Worm (Caenorhabditis elegans) whole organism, L4/young adult: ENCODE measurements around the gene nphp-4.

Source experiments
- W03F9.2 ChIP-seq: fragments of 150-350 bp; optimal IDR thresholded peaks from 2 replicates; lab custom pipeline; 2014; ENCODE audit warnings: missing biosample characterization, missing genetic modification characterization
- dao-5 ChIP-seq: sonication (generic microtip); optimal IDR thresholded peaks from 2 replicates; lab custom pipeline; 2016; ENCODE audit warnings: missing genotype, missing genetic modification characterization, moderate library complexity, missing compliant biosample characterization
- him-1 ChIP-seq: sonication (generic microtip); optimal IDR thresholded peaks from 2 replicates; lab custom pipeline; 2016; ENCODE audit warnings: missing genotype, missing genetic modification reagents, missing genetic modification characterization, missing compliant biosample characterization

The nphp-4 gene

DNA sequence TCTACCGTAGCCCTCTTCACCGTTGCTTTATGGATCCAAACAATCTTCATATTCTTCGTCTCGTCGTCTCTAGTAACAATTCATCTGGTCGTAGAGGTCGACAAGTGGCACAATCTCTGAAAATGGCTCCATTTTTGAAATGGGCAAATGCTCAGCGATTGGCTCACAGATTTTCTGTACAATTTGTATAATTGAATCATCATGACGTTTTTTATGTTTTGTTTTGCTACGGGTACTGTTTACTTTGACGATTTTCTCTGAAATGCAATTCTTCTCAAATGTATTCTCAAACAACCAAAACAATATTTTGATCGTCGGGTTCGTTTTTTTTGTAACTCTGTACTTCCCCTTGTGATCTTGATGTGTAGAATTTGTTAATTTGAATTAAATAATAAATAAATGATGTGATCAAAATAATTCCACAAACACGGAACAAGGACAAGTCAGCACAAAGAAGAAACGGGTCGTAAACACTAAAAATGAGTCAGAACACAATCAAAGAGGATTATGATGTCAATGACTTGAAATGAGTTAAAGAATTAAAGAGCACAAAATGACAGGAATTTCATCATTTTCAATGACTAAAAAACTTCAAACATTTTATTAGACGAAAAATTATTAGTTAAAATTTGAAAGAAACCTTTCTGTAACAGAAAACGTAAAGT, 18.5 kb upstream of the nphp-4 start:
- no peak for TF ChIP-seq dao-5 (tag; lab: Kevin White, UChicago)
- TF ChIP-seq W03F9.2 (tag; lab: Kevin White, UChicago): no peak
- TF ChIP-seq him-1: no peak

DNA sequence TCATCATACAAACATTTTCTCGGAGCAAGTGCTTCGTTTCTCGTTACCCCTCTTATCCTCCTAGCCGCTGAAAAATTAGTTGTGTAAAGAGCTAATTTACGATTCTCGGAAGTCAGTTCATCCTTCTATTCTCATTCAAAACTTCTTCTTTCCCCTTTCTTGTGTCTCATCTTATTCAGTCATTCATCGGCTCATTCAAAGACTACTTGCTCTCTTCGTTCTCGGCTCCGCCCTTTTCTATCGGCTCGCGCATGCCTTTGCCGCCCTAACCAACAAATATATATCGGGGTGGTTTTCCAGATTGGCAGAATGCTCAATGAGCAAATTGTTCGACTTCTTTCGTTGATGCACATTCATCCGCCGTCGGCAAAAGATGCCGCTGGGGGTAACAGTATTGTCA, 16.8 kb upstream of the nphp-4 start, which contains the start of gene R13H4.5:
Gene R13H4.5 (plus strand): TSS at position 301 of the 400 bp plus-strand sequence.
- TF ChIP-seq dao-5 (tag; lab: Kevin White, UChicago) (no peak), him-1 (no peak), W03F9.2 (tag; lab: Kevin White, UChicago) (no peak)

DNA sequence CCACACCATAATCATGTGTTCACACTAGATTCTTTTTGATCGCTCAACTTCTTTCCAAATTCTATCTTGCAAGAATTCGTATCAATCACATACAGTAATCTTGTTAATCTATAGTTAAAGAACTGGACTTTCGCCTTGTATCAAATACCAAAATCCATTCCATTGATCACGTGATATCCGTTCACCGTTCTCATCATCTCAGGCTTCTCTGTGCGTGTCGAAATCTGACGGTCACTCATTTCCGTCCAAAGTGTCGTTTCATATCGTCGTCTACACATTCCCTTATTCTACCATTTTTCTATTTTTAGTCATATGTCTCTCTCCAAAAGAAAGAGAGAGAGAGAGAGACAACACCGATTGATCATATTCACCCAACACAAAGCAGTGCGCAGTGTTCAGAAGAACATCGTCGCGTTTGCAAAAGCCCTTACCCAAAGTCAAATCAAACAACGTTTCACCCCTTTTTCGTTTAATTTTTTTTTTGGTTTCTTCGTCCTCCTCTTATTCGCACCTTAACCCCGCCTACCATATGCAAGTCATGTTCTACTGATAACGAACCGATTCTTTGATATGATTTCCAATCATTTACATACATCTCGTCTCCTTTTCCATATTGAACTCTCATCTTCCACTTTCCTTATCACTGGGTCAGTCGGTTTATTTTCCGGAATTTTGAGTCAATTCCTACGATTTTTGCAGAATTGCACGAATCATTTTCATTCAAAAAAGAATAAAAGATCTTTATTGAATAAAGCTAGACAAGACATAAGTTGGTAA, 15.7 kb upstream of the nphp-4 start:
- TF ChIP-seq dao-5 (tag; lab: Kevin White, UChicago): no peak
- TF ChIP-seq W03F9.2 (tag; lab: Kevin White, UChicago): no peak
- no peak for TF ChIP-seq him-1

DNA sequence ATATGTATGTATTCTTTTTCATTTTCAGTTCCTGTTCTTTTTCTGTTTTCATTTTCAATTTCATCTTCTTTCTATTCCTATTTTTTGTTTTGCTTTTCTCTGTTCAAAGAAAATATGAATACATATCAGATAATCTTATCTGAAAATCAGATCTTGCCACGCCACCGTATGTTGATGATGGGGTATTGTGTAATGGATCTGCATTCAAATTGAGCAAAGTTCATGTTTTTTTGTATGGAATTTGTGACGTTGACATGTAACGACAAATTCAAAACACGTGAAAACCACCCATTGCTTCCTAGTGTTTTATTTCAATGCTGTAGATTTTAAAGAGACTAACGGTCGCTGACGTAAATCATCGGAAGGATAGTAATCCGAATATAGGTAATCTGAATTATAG, 14.8 kb upstream of the nphp-4 start:
- TF ChIP-seq him-1 (no peak), dao-5 (tag; lab: Kevin White, UChicago) (no peak), W03F9.2 (tag; lab: Kevin White, UChicago) (no peak)

DNA sequence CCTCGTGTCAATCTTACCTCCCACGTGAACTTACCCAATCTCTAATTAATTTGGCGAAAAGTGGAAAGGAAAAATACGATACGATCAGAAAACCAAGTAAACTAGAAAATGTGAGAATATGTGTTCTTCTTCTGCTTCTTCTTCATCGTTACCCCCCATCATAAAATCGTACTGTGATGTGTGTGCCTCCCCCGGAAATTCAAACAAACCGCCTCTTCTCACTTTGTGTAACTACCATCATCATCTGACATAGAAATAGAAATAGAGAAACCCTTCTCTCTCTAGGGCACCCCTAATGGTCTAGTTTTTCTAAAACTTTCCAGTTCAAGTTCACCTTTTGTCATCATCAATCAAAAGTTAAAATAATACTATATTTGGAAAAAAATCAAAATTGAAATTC, 14.2 kb upstream of the nphp-4 start:
- TF ChIP-seq dao-5 (tag; lab: Kevin White, UChicago) (no peak), him-1 (no peak), W03F9.2 (tag; lab: Kevin White, UChicago) (no peak)

DNA sequence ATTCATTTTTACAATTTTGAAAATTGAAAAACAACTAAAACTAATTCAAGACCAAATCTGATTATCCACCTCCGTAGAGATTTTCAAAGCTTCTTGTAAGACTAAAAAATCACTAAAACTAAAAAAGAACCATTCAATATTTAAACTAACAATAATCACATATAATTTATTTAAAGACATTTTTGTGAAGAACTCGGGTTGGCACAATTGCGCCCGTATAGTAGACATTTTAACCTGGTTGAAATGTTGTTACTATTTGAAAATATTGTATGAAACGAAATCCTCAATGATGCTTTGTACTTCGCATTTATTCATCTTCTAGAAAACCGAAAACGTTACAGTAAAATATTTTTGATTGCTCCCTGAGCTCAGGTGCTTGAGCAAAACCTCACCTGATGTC, 12.5 kb upstream of the nphp-4 start:
- TF ChIP-seq him-1 (no peak), dao-5 (tag; lab: Kevin White, UChicago) (no peak), W03F9.2 (tag; lab: Kevin White, UChicago) (no peak)

DNA sequence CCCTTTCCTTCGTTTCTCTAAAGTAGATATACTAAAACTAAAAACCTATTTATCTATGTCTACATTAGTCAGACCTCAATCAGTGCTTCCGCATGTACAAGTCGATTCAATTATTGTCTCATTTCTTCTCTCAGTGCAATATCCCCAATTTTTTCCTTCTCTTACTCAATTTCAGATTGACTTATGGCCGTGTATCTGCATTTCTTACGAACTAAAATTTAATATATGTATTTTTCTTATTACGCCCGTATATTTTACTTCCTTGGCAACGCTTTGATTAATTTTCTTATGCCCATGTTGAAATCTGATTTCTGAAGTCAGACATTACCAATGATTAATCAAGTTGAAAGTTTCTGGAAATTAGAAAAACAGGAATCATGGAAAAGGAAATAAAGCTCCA, 11.4 kb upstream of the nphp-4 start:
- no peak for TF ChIP-seq W03F9.2 (tag; lab: Kevin White, UChicago)
- no peak for TF ChIP-seq dao-5 (tag; lab: Kevin White, UChicago)
- TF ChIP-seq him-1: no peak

DNA sequence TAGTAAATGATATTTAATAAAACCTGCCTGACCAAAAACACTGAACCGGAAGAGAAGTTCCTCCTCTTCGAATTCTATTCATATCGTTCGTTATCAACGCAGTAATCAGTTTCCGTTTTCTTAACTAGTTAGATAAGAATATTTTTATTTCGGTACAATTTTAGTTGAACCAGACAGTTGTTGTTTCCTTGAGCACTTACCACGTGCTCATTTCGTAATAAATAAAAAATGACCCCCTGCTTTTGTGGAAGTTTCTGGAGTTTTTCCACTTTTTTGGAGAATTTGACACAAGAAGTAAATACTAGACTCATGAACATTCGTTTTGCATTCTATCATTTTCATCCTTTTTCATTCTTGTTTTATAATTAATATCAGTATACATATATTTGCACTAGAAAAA, 10.2 kb upstream of the nphp-4 start:
- TF ChIP-seq dao-5 (tag; lab: Kevin White, UChicago) (no peak), him-1 (no peak), W03F9.2 (tag; lab: Kevin White, UChicago) (no peak)

DNA sequence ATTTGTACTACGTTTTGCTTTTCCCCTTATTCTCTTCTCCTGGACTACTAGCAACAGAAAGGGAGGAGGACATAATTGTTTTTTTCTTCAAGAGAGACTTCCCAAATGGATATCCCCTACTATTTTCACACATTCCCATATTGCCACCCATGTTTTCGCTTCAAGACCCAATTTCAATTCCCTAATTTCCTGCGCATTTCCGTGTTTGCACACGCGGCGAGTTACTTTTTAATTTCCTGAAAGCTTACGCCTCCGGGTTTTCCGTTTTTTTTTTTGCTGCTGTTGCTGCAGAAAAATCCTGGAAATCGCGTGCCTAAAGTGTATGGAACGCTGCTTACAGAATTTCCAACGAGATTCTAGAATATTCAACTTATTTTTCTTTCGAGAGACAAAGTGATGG, 8.8 kb upstream of the nphp-4 start:
- TF ChIP-seq W03F9.2 (tag; lab: Kevin White, UChicago) (no peak), him-1 (no peak), dao-5 (tag; lab: Kevin White, UChicago) (no peak)

DNA sequence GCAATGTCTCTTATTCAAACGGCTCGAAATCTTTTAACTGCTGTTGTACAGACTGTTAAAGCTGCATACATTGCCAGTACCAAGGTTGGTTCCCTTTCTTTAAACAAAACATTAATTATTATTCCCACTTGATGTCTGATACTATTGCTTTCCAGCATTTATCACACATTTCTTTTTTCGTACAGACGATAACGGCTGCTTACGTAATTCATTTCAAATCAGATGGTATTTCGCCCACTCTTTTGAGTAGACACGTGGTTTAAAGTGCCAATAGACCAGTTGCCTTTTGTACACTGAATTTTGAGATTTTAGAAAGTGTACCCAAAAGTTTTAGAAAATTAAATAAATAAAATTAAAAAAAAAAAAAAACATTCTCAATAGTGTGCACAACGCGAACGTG, 5.9 kb upstream of the nphp-4 start:
- TF ChIP-seq him-1: no peak
- no peak for TF ChIP-seq dao-5 (tag; lab: Kevin White, UChicago)

DNA sequence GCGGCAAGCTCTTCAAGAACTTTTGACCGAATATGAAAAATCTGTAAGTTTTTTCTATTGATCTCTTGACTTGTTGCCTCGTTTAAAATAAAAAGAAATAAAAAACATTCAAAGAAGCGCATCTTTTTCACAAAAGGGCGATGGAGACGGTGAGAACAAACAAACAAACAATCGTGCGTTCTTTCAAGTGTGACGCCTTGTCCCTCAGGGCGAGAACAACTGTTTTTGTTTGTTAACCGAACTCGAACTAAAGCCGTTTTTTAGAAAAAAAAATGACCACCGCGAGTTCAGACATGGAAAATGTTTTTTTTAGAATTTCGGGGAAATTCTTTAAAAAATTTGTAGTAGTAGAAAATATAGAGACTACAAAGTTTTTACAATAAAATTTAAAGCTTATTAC, 3.4 kb upstream of the nphp-4 start:
- TF ChIP-seq him-1 (no peak), dao-5 (tag; lab: Kevin White, UChicago) (no peak)

DNA sequence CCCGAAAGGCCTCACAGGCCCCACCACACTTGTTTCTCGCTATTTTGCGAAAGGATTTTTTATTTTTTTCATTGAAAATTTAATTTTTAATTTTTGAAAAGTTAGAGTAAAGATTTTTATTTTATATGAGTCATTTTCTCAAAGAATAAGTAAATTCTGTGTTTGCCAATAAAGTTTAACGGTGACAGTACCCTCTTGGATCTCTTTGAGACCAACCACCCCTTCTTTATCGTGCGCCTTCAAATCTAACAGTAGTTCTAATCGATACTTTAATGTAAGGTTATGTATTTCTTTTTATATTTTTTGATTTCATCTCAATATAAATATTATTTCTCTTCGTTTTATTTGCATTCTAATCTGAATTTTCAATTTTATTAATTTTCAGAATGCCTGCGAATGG, 2.0 kb upstream of the nphp-4 start, which contains the start of gene hmp-1:
Gene hmp-1 (plus strand): TSS at position 380 of the 400 bp plus-strand sequence.
- no peak for TF ChIP-seq dao-5 (tag; lab: Kevin White, UChicago)
- no peak for TF ChIP-seq him-1
- TF ChIP-seq W03F9.2 (tag; lab: Kevin White, UChicago): no peak

DNA sequence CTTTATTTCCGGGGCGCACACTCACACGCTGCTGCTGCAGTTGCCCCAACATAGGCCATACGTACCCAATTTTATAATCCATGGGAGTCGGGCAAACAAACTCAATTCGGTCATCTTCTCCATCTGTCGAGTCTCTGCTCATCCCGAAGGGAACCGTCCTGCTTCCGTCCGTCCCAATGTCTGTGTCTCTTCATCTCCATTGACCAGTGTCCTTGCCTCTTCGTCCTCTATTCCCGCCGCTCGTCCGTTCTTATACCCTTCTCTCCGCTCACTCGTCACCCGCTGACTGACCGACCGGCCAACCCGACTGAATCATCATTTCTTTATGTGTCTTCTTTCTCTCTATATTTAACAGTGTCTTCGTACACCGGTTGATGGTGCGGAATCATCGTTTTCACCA, 1.3 kb upstream of the nphp-4 start:
- peak; percentile 42 for TF ChIP-seq him-1
- TF ChIP-seq W03F9.2 (tag; lab: Kevin White, UChicago): no peak

DNA sequence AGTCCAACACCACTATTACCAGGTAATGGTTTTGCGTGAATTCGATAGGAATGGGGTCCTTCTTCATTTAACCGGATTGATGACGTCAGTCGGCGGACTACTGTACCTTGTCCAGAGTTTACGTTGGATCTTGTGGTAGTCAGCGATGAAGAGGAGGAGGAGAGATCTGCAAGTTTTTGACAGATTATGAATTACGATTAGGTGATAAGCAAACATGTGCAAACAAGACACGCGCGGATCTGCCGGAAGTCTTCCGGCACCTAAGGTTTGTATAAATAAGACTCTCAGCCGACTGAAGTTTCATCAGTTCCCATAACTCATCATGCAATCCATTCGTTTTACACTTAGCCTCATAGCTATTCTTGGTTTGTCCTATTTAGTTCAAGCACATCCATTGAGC, 4.3 kb downstream of the nphp-4 start, which contains the start of gene idpb-5:
Gene idpb-5 (plus strand): TSS at position 301 of the 400 bp plus-strand sequence.
- TF ChIP-seq dao-5 (tag; lab: Kevin White, UChicago) (no peak), him-1 (no peak), W03F9.2 (tag; lab: Kevin White, UChicago) (no peak)
